Fruit fly (Drosophila melanogaster): ENCODE measurements around the gene Idh.

DNA sequence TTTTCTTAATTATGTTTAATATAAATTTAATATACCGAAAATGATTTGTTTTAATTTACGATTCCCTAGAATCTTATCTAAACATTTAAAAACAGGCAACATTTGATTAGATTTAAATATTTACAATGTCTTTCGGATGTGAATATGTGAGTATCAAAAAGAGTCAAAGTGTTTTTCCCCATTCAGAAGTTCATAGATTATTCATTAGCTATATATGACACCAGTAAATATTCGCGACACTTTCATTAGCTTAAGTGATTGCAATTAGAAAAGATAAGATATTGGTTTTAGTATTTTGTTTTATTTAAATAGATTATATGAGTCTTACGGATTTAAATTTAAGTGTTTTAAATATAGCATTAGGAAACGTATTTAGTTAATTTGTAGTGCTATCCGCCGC, 33.4 kb upstream of the Idh start:
- no peak for TF ChIP-seq CG8478 (optimal IDR thresholded peaks at IDR 0.05)
- TF ChIP-seq CTCF (optimal IDR thresholded peaks at IDR 0.05): no peak

All from S2 (cell line).